Worm (Caenorhabditis elegans): ENCODE results near the gene nlp-30.

DNA sequence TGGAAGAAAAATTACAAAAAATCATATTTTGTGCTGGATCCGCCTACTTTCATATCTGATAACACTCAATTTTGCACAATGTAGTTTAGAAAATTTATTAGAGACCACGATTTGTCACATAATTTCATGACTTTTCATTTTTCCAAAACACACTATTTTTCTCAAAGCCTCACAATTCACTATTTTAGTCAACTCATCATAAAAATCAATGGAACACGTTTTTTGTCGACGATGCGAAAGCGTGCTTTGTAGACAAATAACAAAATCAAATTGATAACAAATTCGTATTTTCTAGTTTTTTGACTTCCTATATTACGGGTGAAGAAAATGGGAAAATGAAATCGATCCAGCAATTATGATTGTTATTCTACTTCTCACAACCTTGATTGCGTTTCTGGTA lies 39.9 kb upstream of the nlp-30 start, which contains the start of gene cyp-35B2:
- TF ChIP-seq elt-2 (tag; optimal IDR thresholded peaks at IDR 0.05), result no peak
- no peak for TF ChIP-seq nhr-76 (tag; optimal IDR thresholded peaks at IDR 0.05)
- no peak for TF ChIP-seq jun-1 (tag; optimal IDR thresholded peaks at IDR 0.05)
- no peak for TF ChIP-seq ceh-82 (tag; optimal IDR thresholded peaks at IDR 0.05)
- TF ChIP-seq hlh-17 (GFP tag; optimal IDR thresholded peaks at IDR 0.05; ENCODE audit: borderline replicate concordance), result no peak
- no peak for TF ChIP-seq nhr-71 (tag; optimal IDR thresholded peaks at IDR 0.05)
- TF ChIP-seq tlp-1 (tag; optimal IDR thresholded peaks at IDR 0.05), result no peak
- TF ChIP-seq dpl-1 (GFP tag; optimal IDR thresholded peaks at IDR 0.05), result no peak
- no peak for TF ChIP-seq pqm-1 (tag; optimal IDR thresholded peaks at IDR 0.05)
